Worm (Caenorhabditis elegans) whole organism, L4 larva: ENCODE data around the gene ttbk-8.2.

ENCODE experiments used
- F10B5.3 ChIP-seq: sonication (generic microtip); optimal IDR thresholded peaks from 2 replicates; lab custom pipeline; 2016; ENCODE audit warnings: mild to moderate bottlenecking, missing genetic modification characterization, missing compliant biosample characterization
- F37D6.2 ChIP-seq: sonication (generic microtip); optimal IDR thresholded peaks from 2 replicates; lab custom pipeline; 2016; ENCODE audit warnings: mild to moderate bottlenecking, missing genetic modification characterization, missing compliant biosample characterization
- F44E2.7 ChIP-seq: fragments of 200-800 bp; sonication (Bioruptor generic); IDR thresholded peaks from 2 replicates; pipeline ENCODE4 v2.1.2; 2022; ENCODE audit warnings: missing genetic modification characterization, missing compliant biosample characterization
- T26A8.4 ChIP-seq: fragments of 200-800 bp; sonication (Bioruptor generic); IDR thresholded peaks from 2 replicates; pipeline ENCODE4 v1.3.6; 2022; ENCODE audit warnings: missing genetic modification characterization, missing compliant biosample characterization
- Y105C5A.15 ChIP-seq: fragments of 200-800 bp; sonication (Bioruptor generic); IDR thresholded peaks from 2 replicates; pipeline ENCODE4 v1.3.6; 2022; ENCODE audit warnings: missing genetic modification characterization, missing compliant biosample characterization
- arid-1 ChIP-seq: fragments of 200-800 bp; sonication (Bioruptor generic); conservative IDR thresholded peaks from 2 replicates; pipeline ENCODE4 v1.3.6; 2022; ENCODE audit warnings: missing genetic modification reagents, missing genetic modification characterization, missing compliant biosample characterization
- attf-4 ChIP-seq: sonication (generic microtip); optimal IDR thresholded peaks from 3 replicates; lab custom pipeline; 2017; ENCODE audit warnings: missing biosample characterization, missing genetic modification characterization
- ceh-20 ChIP-seq: fragments of 200-800 bp; sonication (Bioruptor generic); IDR thresholded peaks from 2 replicates; pipeline ENCODE4 v1.3.6; 2022; ENCODE audit warnings: missing genetic modification reagents, missing genetic modification characterization, missing compliant biosample characterization
- ceh-28 ChIP-seq: fragments of 150-350 bp; optimal IDR thresholded peaks from 2 replicates; lab custom pipeline; 2014; ENCODE audit warnings: missing biosample characterization, missing genetic modification reagents, missing genetic modification characterization
- ceh-44 ChIP-seq: fragments of 200-800 bp; sonication (Bioruptor generic); IDR thresholded peaks from 2 replicates; pipeline ENCODE4 v1.3.6; 2022; ENCODE audit warnings: missing genetic modification reagents, missing genetic modification characterization, missing compliant biosample characterization
- ces-1 ChIP-seq: fragments of 150-350 bp; sonication (generic microtip); optimal IDR thresholded peaks from 4 replicates; lab custom pipeline; 2014; ENCODE audit warnings: missing biosample characterization, missing genetic modification reagents, missing genetic modification characterization
- daf-16 ChIP-seq, 3 experiments: sonication (generic microtip); optimal IDR thresholded peaks; 2 replicates each; lab custom pipeline; 2016 to 2017; ENCODE audit warnings: missing genetic modification characterization in 3 of 3, missing genetic modification reagents in 3 of 3, mild to moderate bottlenecking in 2 of 3, missing compliant biosample characterization in 2 of 3, missing biosample characterization in 1 of 3, moderate library complexity in 1 of 3
- daf-19 ChIP-seq: fragments of 200-800 bp; sonication (Bioruptor generic); conservative IDR thresholded peaks from 2 replicates; pipeline ENCODE4 v1.3.6; 2022; ENCODE audit warnings: missing genetic modification characterization, missing compliant biosample characterization
- dmd-9 ChIP-seq: fragments of 200-800 bp; sonication (Bioruptor generic); IDR thresholded peaks from 2 replicates; pipeline ENCODE4 v1.3.6; 2022; ENCODE audit warnings: missing genetic modification reagents, missing genetic modification characterization, missing compliant biosample characterization
- dpl-1 ChIP-seq: fragments of 150-350 bp; optimal IDR thresholded peaks from 2 replicates; lab custom pipeline; 2014; ENCODE audit warnings: missing biosample characterization, missing genetic modification reagents, missing genetic modification characterization
- duxl-1 ChIP-seq: sonication (generic microtip); optimal IDR thresholded peaks from 2 replicates; lab custom pipeline; 2016; ENCODE audit warnings: mild to moderate bottlenecking, missing genetic modification characterization, moderate library complexity, missing compliant biosample characterization; ENCODE audit not compliant: poor library complexity
- dve-1 ChIP-seq: sonication (generic microtip); optimal IDR thresholded peaks from 2 replicates; lab custom pipeline; 2017; ENCODE audit warnings: antibody characterized with exemption, mild to moderate bottlenecking, missing genetic modification characterization, missing compliant biosample characterization; ENCODE audit not compliant: insufficient read depth
- egl-43 ChIP-seq: fragments of 200-800 bp; sonication (Bioruptor generic); IDR thresholded peaks from 2 replicates; pipeline ENCODE4 v1.3.6; 2022; ENCODE audit warnings: missing genetic modification reagents, missing genetic modification characterization, missing compliant biosample characterization
- hlh-11 ChIP-seq: fragments of 200-800 bp; sonication (Bioruptor generic); optimal IDR thresholded peaks from 2 replicates; lab custom pipeline; 2018; ENCODE audit warnings: mild to moderate bottlenecking, missing genetic modification characterization, missing compliant biosample characterization
- hlh-30 ChIP-seq: sonication (generic microtip); optimal IDR thresholded peaks from 2 replicates; lab custom pipeline; 2017; ENCODE audit warnings: antibody characterized with exemption, mild to moderate bottlenecking, missing genetic modification characterization, missing compliant biosample characterization; ENCODE audit not compliant: insufficient read depth
- hmg-1.1 ChIP-seq: fragments of 200-800 bp; sonication (Bioruptor generic); IDR thresholded peaks from 2 replicates; pipeline ENCODE4 v1.3.6; 2022; ENCODE audit warnings: missing genetic modification reagents, missing genetic modification characterization, missing compliant biosample characterization
- jun-1 ChIP-seq: fragments of 150-350 bp; optimal IDR thresholded peaks from 2 replicates; lab custom pipeline; 2014; ENCODE audit warnings: missing biosample characterization, missing genetic modification reagents, missing genetic modification characterization
- lim-7 ChIP-seq: fragments of 200-800 bp; sonication (Bioruptor generic); IDR thresholded peaks from 2 replicates; pipeline ENCODE4 v1.3.6; 2022; ENCODE audit warnings: missing genetic modification characterization, missing compliant biosample characterization
- lin-15B ChIP-seq: fragments of 150-350 bp; sonication (generic microtip); optimal IDR thresholded peaks from 3 replicates; lab custom pipeline; 2014; ENCODE audit warnings: missing biosample characterization, missing genetic modification characterization
- lin-38 ChIP-seq: fragments of 200-800 bp; sonication (Bioruptor generic); IDR thresholded peaks from 2 replicates; pipeline ENCODE4 v1.3.6; 2022; ENCODE audit warnings: missing genetic modification reagents, missing genetic modification characterization, missing compliant biosample characterization
- mdt-29 ChIP-seq: fragments of 200-800 bp; sonication (Bioruptor generic); IDR thresholded peaks from 2 replicates; pipeline ENCODE4 v1.3.6; 2022; ENCODE audit warnings: missing genetic modification reagents, missing genetic modification characterization, missing compliant biosample characterization
- mxl-3 ChIP-seq: fragments of 200-800 bp; sonication (Bioruptor generic); optimal IDR thresholded peaks from 2 replicates; lab custom pipeline; 2018; ENCODE audit warnings: mild to moderate bottlenecking, missing genetic modification characterization, missing compliant biosample characterization
- nhr-11 ChIP-seq: fragments of 150-350 bp; optimal IDR thresholded peaks from 2 replicates; lab custom pipeline; 2014; ENCODE audit warnings: missing biosample characterization, missing genetic modification characterization
- nhr-111 ChIP-seq: fragments of 200-800 bp; sonication (Bioruptor generic); optimal IDR thresholded peaks from 2 replicates; lab custom pipeline; 2018; ENCODE audit warnings: mild to moderate bottlenecking, missing genetic modification characterization, missing compliant biosample characterization
- nhr-237 ChIP-seq: sonication (generic microtip); optimal IDR thresholded peaks from 2 replicates; lab custom pipeline; 2017; ENCODE audit warnings: missing biosample characterization, missing genetic modification characterization
- nhr-42 ChIP-seq: fragments of 200-800 bp; sonication (Bioruptor generic); IDR thresholded peaks from 2 replicates; pipeline ENCODE4 v1.3.6; 2022; ENCODE audit warnings: missing genetic modification characterization, missing compliant biosample characterization
- nhr-48 ChIP-seq: sonication (generic microtip); optimal IDR thresholded peaks from 2 replicates; lab custom pipeline; 2016; ENCODE audit warnings: mild to moderate bottlenecking, missing genetic modification characterization, missing compliant biosample characterization
- nhr-76 ChIP-seq: fragments of 150-350 bp; optimal IDR thresholded peaks from 2 replicates; lab custom pipeline; 2014; ENCODE audit warnings: missing biosample characterization, missing genetic modification characterization
- nhr-77 ChIP-seq: fragments of 150-350 bp; optimal IDR thresholded peaks from 2 replicates; lab custom pipeline; 2014; ENCODE audit warnings: missing biosample characterization, missing genetic modification characterization
- pha-4 ChIP-seq, 2 experiments: fragments of 150-350 bp in 1 of 2; fragments of 200-800 bp in 1 of 2; sonication (Bioruptor generic) in 1 of 2; IDR thresholded peaks in 1 of 2; optimal IDR thresholded peaks in 1 of 2; 2 replicates each; pipeline versions ENCODE4 v1.3.6 to Lab custom; 2014 to 2022; ENCODE audit warnings: missing genetic modification characterization in 2 of 2, missing genetic modification reagents in 2 of 2, missing biosample characterization in 1 of 2, missing compliant biosample characterization in 1 of 2
- pqm-1 ChIP-seq: sonication (generic microtip); optimal IDR thresholded peaks from 2 replicates; lab custom pipeline; 2017; ENCODE audit warnings: missing biosample characterization, missing genetic modification characterization
- rbr-2 ChIP-seq: sonication (generic microtip); optimal IDR thresholded peaks from 2 replicates; lab custom pipeline; 2016; ENCODE audit warnings: missing genotype, missing genetic modification characterization, missing compliant biosample characterization
- set-16 ChIP-seq: fragments of 200-800 bp; sonication (Bioruptor generic); IDR thresholded peaks from 2 replicates; pipeline ENCODE4 v1.3.6; 2022; ENCODE audit warnings: missing genetic modification reagents, missing genetic modification characterization, missing compliant biosample characterization
- spr-1 ChIP-seq: sonication (generic microtip); optimal IDR thresholded peaks from 2 replicates; lab custom pipeline; 2016; ENCODE audit warnings: mild to moderate bottlenecking, missing genetic modification characterization, missing compliant biosample characterization
- spr-3 ChIP-seq: fragments of 200-800 bp; sonication (Bioruptor generic); optimal IDR thresholded peaks from 2 replicates; lab custom pipeline; 2018; ENCODE audit warnings: mild to moderate bottlenecking, missing genetic modification characterization, missing compliant biosample characterization
- unc-62 ChIP-seq, 3 experiments: fragments of 150-350 bp in 1 of 3; sonication (generic microtip); optimal IDR thresholded peaks in 2 of 3; peaks in 1 of 3; 1 replicate in 1 of 3; 2 replicates in 2 of 3; lab custom pipeline; 2014 to 2017; ENCODE audit warnings: missing biosample characterization in 3 of 3, missing genetic modification characterization in 3 of 3, missing genetic modification reagents in 3 of 3, missing genotype in 1 of 3
- zfp-2 ChIP-seq: sonication (generic microtip); optimal IDR thresholded peaks from 2 replicates; lab custom pipeline; 2016; ENCODE audit warnings: mild to moderate bottlenecking, missing genetic modification characterization, missing compliant biosample characterization
- zfp-3 ChIP-seq: fragments of 200-800 bp; sonication (Bioruptor generic); conservative IDR thresholded peaks from 2 replicates; pipeline ENCODE4 v1.3.6; 2022; ENCODE audit warnings: missing genetic modification reagents, missing genetic modification characterization, missing compliant biosample characterization
- zip-11 ChIP-seq: fragments of 200-800 bp; sonication (Bioruptor generic); IDR thresholded peaks from 2 replicates; pipeline ENCODE4 v1.3.6; 2022; ENCODE audit warnings: missing genetic modification characterization, missing compliant biosample characterization
- zip-2 ChIP-seq: fragments of 150-350 bp; optimal IDR thresholded peaks from 2 replicates; lab custom pipeline; 2014; ENCODE audit warnings: missing biosample characterization, missing genetic modification characterization
- ztf-7 ChIP-seq: fragments of 150-350 bp; optimal IDR thresholded peaks from 2 replicates; lab custom pipeline; 2014; ENCODE audit warnings: missing biosample characterization, missing genetic modification characterization

Gene ttbk-8.2

DNA sequence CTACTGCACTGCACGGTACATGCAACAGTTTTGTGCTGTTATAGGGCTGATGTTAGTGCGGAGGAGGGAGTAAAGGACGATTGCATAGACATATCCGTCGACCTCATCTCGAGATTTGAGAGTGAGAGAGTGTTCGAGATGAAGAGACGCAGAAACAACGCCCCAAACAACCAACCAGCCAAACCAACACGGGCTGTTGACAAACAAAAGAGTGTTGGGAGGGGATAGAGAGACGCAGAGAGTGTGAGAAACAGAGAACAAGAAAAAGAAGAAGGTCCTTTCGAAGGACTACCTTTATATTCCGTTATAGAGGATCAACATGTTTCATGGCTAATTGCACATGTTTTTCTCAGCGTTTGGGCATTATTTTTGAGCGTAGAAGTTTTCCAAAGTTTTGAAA is 31.4 kb upstream of the ttbk-8.2 start (continued):
- peak; percentile 37 for TF ChIP-seq hlh-11 (tag; lab: Kevin White, UChicago)
- peak; percentile 51 for TF ChIP-seq hlh-30 (tag; lab: Kevin White, UChicago)
- peak in 1 of 2 experiments; percentile 84 for TF ChIP-seq daf-16 (GFP tag; optimal IDR thresholded peaks at IDR 0.05; lab: Kevin White, UChicago)
- peak; percentile 2 for TF ChIP-seq daf-16 (tag; optimal IDR thresholded peaks at IDR 0.05; lab: Kevin White, UChicago)
- TF ChIP-seq lin-15B (tag; lab: Kevin White, UChicago), result no peak
- TF ChIP-seq rbr-2 (tag; lab: Kevin White, UChicago), result peak; percentile 43

DNA sequence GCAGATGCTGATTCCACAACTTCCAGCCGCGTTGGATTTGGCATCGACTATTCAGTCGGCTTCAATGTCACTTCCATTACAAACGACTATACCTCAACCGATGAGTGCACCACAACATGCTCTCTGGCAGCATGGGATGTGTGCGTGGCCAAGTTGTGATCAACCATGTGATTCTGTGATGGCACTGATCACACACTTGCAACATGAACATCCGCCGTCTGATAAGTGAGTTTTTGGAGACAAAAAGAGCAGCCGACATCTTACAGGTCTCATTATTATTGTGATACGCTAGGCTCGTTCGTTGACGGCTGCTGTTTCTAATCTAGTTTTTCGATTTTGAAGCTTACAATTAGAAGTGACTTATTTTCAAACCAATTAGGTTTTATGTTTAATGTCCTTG is 29.3 kb upstream of the ttbk-8.2 start:
- peak; percentile 74 for TF ChIP-seq hlh-30 (tag; lab: Kevin White, UChicago)
- TF ChIP-seq nhr-111, result no peak
- TF ChIP-seq, all 104 proteins: peak for 1

DNA sequence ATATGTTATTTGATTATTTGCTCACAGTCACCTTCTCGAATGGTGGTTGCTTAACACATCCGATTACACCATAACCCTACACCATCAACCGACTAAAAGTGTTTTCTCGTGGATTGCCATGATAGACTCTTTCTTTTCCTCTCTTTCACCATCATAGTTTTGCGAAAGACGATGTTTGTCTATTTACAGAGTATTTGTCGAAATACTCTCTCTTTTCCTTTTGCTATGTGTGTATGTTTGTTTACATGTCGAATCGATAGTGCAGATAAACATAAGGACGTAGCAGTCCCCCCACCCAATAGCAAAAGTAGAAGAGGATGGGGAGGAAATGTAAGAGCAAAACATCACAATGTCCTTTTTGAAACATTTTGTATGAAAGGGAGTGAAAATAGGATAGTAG is 28.4 kb upstream of the ttbk-8.2 start:
- TF ChIP-seq nhr-48 (no peak), T26A8.4 (GFP tag; lab: Robert Waterston, UW) (no peak), ceh-28 (tag; lab: Kevin White, UChicago) (no peak), duxl-1 (tag; lab: Kevin White, UChicago) (no peak), daf-19 (GFP tag; lab: Robert Waterston, UW) (no peak), ceh-20 (GFP tag; lab: Robert Waterston, UW) (no peak), zip-2 (tag; lab: Kevin White, UChicago) (no peak), nhr-237 (tag; lab: Kevin White, UChicago) (no peak), pha-4 (GFP tag; IDR thresholded peaks at IDR 0.05; lab: Robert Waterston, UW) (no peak), pha-4 (tag; optimal IDR thresholded peaks at IDR 0.05; lab: Kevin White, UChicago) (peak; percentile 91), Y105C5A.15 (GFP tag; lab: Robert Waterston, UW) (no peak), ces-1 (GFP tag; lab: Kevin White, UChicago) (no peak), ceh-44 (GFP tag; lab: Robert Waterston, UW) (no peak), mxl-3 (no peak), dmd-9 (no peak), spr-1 (no peak), lin-15B (tag; lab: Kevin White, UChicago) (no peak), zfp-2 (tag; lab: Kevin White, UChicago) (no peak), set-16 (no peak), nhr-76 (tag; lab: Kevin White, UChicago) (no peak), mdt-29 (GFP tag; lab: Robert Waterston, UW) (no peak), nhr-77 (tag; lab: Kevin White, UChicago) (no peak), ztf-7 (no peak), nhr-42 (GFP tag; lab: Robert Waterston, UW) (no peak), hmg-1.1 (GFP tag; lab: Robert Waterston, UW) (0 out of 2 replicates have a peak, but pooled peaks have one; percentile 22), dpl-1 (no peak), lim-7 (GFP tag; lab: Robert Waterston, UW) (no peak), zip-11 (GFP tag; lab: Robert Waterston, UW) (no peak), nhr-11 (tag; lab: Kevin White, UChicago) (no peak), unc-62 (GFP tag; optimal IDR thresholded peaks at IDR 0.05 in 1 of 2; lab: Kevin White, UChicago) (no peak), unc-62 (tag; optimal IDR thresholded peaks at IDR 0.05; lab: Kevin White, UChicago) (no peak), spr-3 (GFP tag; lab: Kevin White, UChicago) (no peak), lin-38 (GFP tag; lab: Robert Waterston, UW) (no peak), pqm-1 (tag; lab: Kevin White, UChicago) (no peak), F44E2.7 (no peak), dve-1 (tag; lab: Kevin White, UChicago) (peak; percentile 12), zfp-3 (no peak), F10B5.3 (tag; lab: Kevin White, UChicago) (no peak), arid-1 (GFP tag; lab: Robert Waterston, UW) (no peak), jun-1 (no peak), egl-43 (no peak), attf-4 (tag; lab: Kevin White, UChicago) (no peak), F37D6.2 (tag; lab: Kevin White, UChicago) (no peak)
